Worm (Caenorhabditis elegans) whole organism, dauer: ENCODE measurements around the gene T27A10.6.

ENCODE experiments used
- unc-62 ChIP-seq: sonication (generic microtip); optimal IDR thresholded peaks from 2 replicates; lab custom pipeline; 2017; ENCODE audit warnings: missing biosample characterization, missing genetic modification reagents, missing genetic modification characterization

T27A10.6 gene

ce11 chrX:3553687-3554086 is 42.5 kb downstream of the T27A10.6 start:
- TF ChIP-seq unc-62 (GFP tag; lab: Kevin White, UChicago), result no peak

DNA sequence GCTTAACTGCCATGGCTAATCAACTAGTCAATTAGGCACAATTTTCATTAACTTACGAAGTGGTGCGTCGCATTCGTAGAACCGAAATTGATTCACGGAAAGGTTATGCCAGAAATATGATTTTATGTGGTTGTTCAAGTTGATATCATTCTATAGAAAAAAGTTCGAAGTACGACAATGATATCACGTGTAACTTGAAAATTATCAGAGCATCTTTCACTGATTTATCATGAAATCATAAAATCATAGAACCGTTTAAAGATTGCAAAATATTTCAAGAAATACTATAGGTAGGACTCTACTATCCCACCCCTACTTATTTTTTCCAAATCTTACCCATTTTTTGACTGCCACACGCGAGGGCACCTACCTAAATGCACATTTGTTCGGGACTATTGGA is 43.2 kb downstream of the T27A10.6 start:
- TF ChIP-seq unc-62 (GFP tag; lab: Kevin White, UChicago), result no peak

DNA sequence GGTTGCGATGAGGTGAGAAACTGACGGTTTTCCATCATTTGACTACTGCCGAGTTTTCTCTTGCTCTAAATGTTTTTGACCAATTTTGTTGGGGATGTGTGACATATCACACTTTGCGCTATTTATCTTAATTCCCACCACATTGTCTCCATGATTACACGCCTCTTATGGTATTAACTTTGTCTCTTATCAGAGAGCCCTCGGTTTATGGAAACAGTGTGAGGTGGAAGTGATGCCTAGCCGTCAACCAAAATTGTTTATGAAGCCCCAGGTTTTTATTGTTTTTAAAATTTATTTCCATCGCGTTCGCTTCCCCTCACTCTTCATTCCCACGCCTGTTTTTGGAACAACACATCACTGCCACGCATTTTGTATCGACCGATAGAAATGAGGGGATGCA is 45.0 kb downstream of the T27A10.6 start:
- TF ChIP-seq unc-62 (GFP tag; lab: Kevin White, UChicago), result no peak

DNA sequence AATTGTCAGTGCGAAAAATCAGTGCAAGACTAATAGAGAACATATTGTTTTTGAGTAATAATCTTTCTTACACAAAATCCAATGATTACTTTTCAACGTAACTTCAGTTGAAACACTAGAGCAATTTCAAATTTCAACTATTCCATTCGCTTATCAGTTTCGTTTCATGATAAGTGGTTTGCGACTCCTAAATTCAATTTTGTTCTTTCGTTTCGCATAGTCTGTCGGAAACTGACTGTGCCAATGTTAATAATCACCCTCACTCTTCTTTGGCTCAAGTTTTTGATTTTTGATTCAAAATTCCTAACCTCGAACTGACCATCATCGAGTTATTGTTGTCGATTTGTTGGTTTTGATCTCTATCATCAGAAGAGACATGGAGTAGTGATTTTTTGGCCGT is 47.4 kb downstream of the T27A10.6 start:
- no peak for TF ChIP-seq unc-62 (GFP tag; lab: Kevin White, UChicago)

DNA sequence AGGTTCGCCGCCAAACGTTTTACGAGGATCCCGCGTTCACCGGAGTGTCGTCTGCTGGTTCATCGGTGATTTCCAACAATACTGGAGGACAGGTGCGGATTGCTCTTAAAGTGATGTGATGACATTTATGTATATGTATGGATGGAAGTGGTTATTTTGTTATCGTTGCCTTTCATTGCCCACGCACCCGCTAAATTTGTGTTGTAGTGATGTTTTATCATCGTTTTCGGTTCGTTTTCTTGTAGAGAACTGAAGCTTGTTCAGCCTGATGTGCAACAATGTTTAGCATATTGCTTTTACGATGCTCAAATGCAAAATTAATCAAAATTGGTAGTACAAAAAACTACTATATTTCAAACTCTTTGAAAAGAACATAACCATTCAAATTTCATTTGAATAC is 48.3 kb downstream of the T27A10.6 start:
- no peak for TF ChIP-seq unc-62 (GFP tag; lab: Kevin White, UChicago)

ce11 chrX:3547097-3547496 is 49.1 kb downstream of the T27A10.6 start:
- TF ChIP-seq unc-62 (GFP tag; lab: Kevin White, UChicago), result no peak

ce11 chrX:3542242-3542641 is 53.9 kb downstream of the T27A10.6 start, which contains the start of gene rgs-7:
Gene rgs-7, plus strand, starts transcription at chrX:3542542.
- TF ChIP-seq unc-62 (GFP tag; lab: Kevin White, UChicago), result no peak

ce11 chrX:3540861-3541260 is 55.3 kb downstream of the T27A10.6 start:
- TF ChIP-seq unc-62 (GFP tag; lab: Kevin White, UChicago), result no peak
